Fruit fly (Drosophila melanogaster) whole organism, embryonic: ENCODE data around the gene Sox100B.
A peak's percentile ranks its signal among the peaks of the same experiment; 100 is the strongest.

ENCODE experiments used
- Atf-2 ChIP-seq: fragments of 200-800 bp; sonication (Bioruptor generic); optimal IDR thresholded peaks from 2 replicates; lab custom pipeline; 2016; ENCODE audit warnings: missing biosample characterization, missing genetic modification characterization
- CG12299 ChIP-seq: fragments of 200-800 bp; sonication (Bioruptor generic); optimal IDR thresholded peaks from 2 replicates; lab custom pipeline; 2018; ENCODE audit warnings: missing biosample characterization, mild to moderate bottlenecking, missing genetic modification characterization
- CG12744 ChIP-seq: fragments of 200-800 bp; sonication (Bioruptor generic); optimal IDR thresholded peaks from 2 replicates; lab custom pipeline; 2016; ENCODE audit warnings: missing biosample characterization, missing genetic modification characterization
- CG12769 ChIP-seq: fragments of 200-800 bp; sonication (Bioruptor generic); optimal IDR thresholded peaks from 2 replicates; lab custom pipeline; 2019; ENCODE audit warnings: missing biosample characterization, mild to moderate bottlenecking, missing genetic modification characterization, moderate library complexity
- CG12942 ChIP-seq: fragments of 200-800 bp; sonication (Bioruptor generic); optimal IDR thresholded peaks from 3 replicates; lab custom pipeline; 2016; ENCODE audit warnings: missing biosample characterization, missing genetic modification characterization
- CG13287 ChIP-seq: fragments of 200-800 bp; sonication (Bioruptor generic); IDR thresholded peaks from 2 replicates; pipeline ENCODE4 v1.3.6; 2022; ENCODE audit warnings: missing biosample characterization, missing genetic modification characterization; ENCODE audit not compliant: partially characterized antibody
- CG13296 ChIP-seq: fragments of 200-800 bp; sonication (Bioruptor generic); optimal IDR thresholded peaks from 3 replicates; lab custom pipeline; 2018; ENCODE audit warnings: missing biosample characterization, mild to moderate bottlenecking, missing genetic modification characterization
- CG15601 ChIP-seq: fragments of 200-800 bp; sonication (Bioruptor generic); optimal IDR thresholded peaks from 3 replicates; lab custom pipeline; 2019; ENCODE audit warnings: missing biosample characterization, mild to moderate bottlenecking, missing genetic modification characterization, moderate library complexity
- CG16779 ChIP-seq: fragments of 200-800 bp; sonication (Bioruptor generic); IDR thresholded peaks from 2 replicates; pipeline ENCODE4 v1.3.6; 2022; ENCODE audit warnings: missing biosample characterization, missing genetic modification characterization
- CG1792 ChIP-seq: fragments of 200-800 bp; sonication (Bioruptor generic); optimal IDR thresholded peaks from 2 replicates; lab custom pipeline; 2016; ENCODE audit warnings: missing biosample characterization, missing genetic modification characterization
- CG2129 ChIP-seq: fragments of 200-800 bp; sonication (Bioruptor generic); IDR thresholded peaks from 2 replicates; pipeline ENCODE4 v1.3.6; 2022; ENCODE audit warnings: missing biosample characterization, missing genetic modification characterization; ENCODE audit not compliant: partially characterized antibody
- CG3726 ChIP-seq: fragments of 200-800 bp; sonication (Bioruptor generic); IDR thresholded peaks from 3 replicates; pipeline ENCODE4, ENCODE4 v1.3.6; 2022; ENCODE audit warnings: missing biosample characterization, missing genetic modification characterization
- CG3847 ChIP-seq: fragments of 200-800 bp; sonication (Bioruptor generic); IDR thresholded peaks from 2 replicates; pipeline ENCODE4 v1.3.6; 2022; ENCODE audit warnings: missing biosample characterization, missing genetic modification characterization
- CG4854 ChIP-seq: fragments of 200-800 bp; sonication (Bioruptor generic); optimal IDR thresholded peaks from 2 replicates; lab custom pipeline; 2016; ENCODE audit warnings: missing biosample characterization, missing genetic modification characterization, inconsistent platforms
- CG9932 ChIP-seq: fragments of 200-800 bp; sonication (Bioruptor generic); IDR thresholded peaks from 2 replicates; pipeline ENCODE4 v1.3.6; 2022; ENCODE audit warnings: missing biosample characterization, missing genetic modification characterization
- Chrac-16 ChIP-seq: fragments of 200-800 bp; sonication (Bioruptor generic); optimal IDR thresholded peaks from 3 replicates; lab custom pipeline; 2016; ENCODE audit warnings: missing biosample characterization, missing genetic modification characterization
- Dek ChIP-seq: fragments of 200-800 bp; sonication (Bioruptor generic); optimal IDR thresholded peaks from 3 replicates; lab custom pipeline; 2019; ENCODE audit warnings: missing biosample characterization, mild to moderate bottlenecking, missing genetic modification characterization, moderate library complexity
- Dip3 ChIP-seq: fragments of 200-800 bp; sonication (Bioruptor generic); optimal IDR thresholded peaks from 3 replicates; lab custom pipeline; 2016; ENCODE audit warnings: missing biosample characterization, missing genetic modification characterization
- Fer2 ChIP-seq: fragments of 200-800 bp; sonication (Bioruptor generic); optimal IDR thresholded peaks from 2 replicates; lab custom pipeline; 2018; ENCODE audit warnings: missing biosample characterization, mild to moderate bottlenecking, missing genetic modification characterization, moderate library complexity
- Hr3 ChIP-seq: fragments of 200-800 bp; sonication (Bioruptor generic); optimal IDR thresholded peaks from 3 replicates; lab custom pipeline; 2016; ENCODE audit warnings: missing biosample characterization, missing genetic modification characterization
- Hsf ChIP-seq: fragments of 200-800 bp; sonication (Bioruptor generic); optimal IDR thresholded peaks from 3 replicates; lab custom pipeline; 2016; ENCODE audit warnings: missing biosample characterization, missing genetic modification characterization
- Oli ChIP-seq: fragments of 200-800 bp; sonication (Bioruptor generic); optimal IDR thresholded peaks from 2 replicates; lab custom pipeline; 2018; ENCODE audit warnings: missing biosample characterization, mild to moderate bottlenecking, missing genetic modification characterization, moderate library complexity
- Sox102F ChIP-seq: fragments of 200-800 bp; sonication (Bioruptor generic); optimal IDR thresholded peaks from 2 replicates; lab custom pipeline; 2018; ENCODE audit warnings: missing biosample characterization, mild to moderate bottlenecking, missing genetic modification characterization, moderate library complexity
- Xrp1 ChIP-seq: fragments of 200-800 bp; sonication (Bioruptor generic); IDR thresholded peaks from 2 replicates; pipeline ENCODE4 v1.3.6; 2022; ENCODE audit warnings: missing biosample characterization, missing genetic modification characterization
- ase ChIP-seq: fragments of 200-800 bp; sonication (Bioruptor generic); IDR thresholded peaks from 3 replicates; pipeline ENCODE4 v1.3.6; 2022; ENCODE audit warnings: missing biosample characterization, missing genetic modification characterization
- btn ChIP-seq: fragments of 200-800 bp; sonication (Bioruptor generic); optimal IDR thresholded peaks from 2 replicates; lab custom pipeline; 2016; ENCODE audit warnings: missing biosample characterization, missing genetic modification characterization
- cato ChIP-seq: fragments of 200-800 bp; sonication (Bioruptor generic); optimal IDR thresholded peaks from 2 replicates; lab custom pipeline; 2016; ENCODE audit warnings: missing biosample characterization, missing genetic modification characterization, borderline replicate concordance
- chif ChIP-seq, 2 experiments: fragments of 200-800 bp; sonication (Bioruptor generic); optimal IDR thresholded peaks; 3 replicates each; lab custom pipeline; 2016; ENCODE audit warnings: missing biosample characterization in 2 of 2, missing genetic modification characterization in 2 of 2
- danr ChIP-seq: fragments of 200-800 bp; sonication (Bioruptor generic); IDR thresholded peaks from 2 replicates; pipeline ENCODE4 v1.3.6; 2022; ENCODE audit warnings: missing biosample characterization, missing genetic modification characterization
- dm ChIP-seq: fragments of 200-800 bp; sonication (Bioruptor generic); optimal IDR thresholded peaks from 3 replicates; lab custom pipeline; 2016; ENCODE audit warnings: missing biosample characterization, missing genetic modification characterization
- ewg ChIP-seq: fragments of 200-800 bp; sonication (Bioruptor generic); optimal IDR thresholded peaks from 3 replicates; lab custom pipeline; 2017; ENCODE audit warnings: mild to moderate bottlenecking, missing biosample characterization, missing genetic modification reagents, missing genetic modification characterization
- exex ChIP-seq: fragments of 200-800 bp; sonication (Bioruptor generic); optimal IDR thresholded peaks from 4 replicates; lab custom pipeline; 2018; ENCODE audit warnings: missing biosample characterization, mild to moderate bottlenecking, missing genetic modification characterization, moderate library complexity
- fd102C ChIP-seq: fragments of 200-800 bp; sonication (Bioruptor generic); optimal IDR thresholded peaks from 2 replicates; lab custom pipeline; 2018; ENCODE audit warnings: missing biosample characterization, mild to moderate bottlenecking, missing genetic modification characterization, moderate library complexity
- gfzf ChIP-seq: fragments of 200-800 bp; sonication (Bioruptor generic); optimal IDR thresholded peaks from 2 replicates; lab custom pipeline; 2016; ENCODE audit warnings: missing biosample characterization, mild to moderate bottlenecking, missing genetic modification characterization, moderate library complexity
- inv ChIP-seq: fragments of 200-800 bp; sonication (Bioruptor generic); IDR thresholded peaks from 2 replicates; pipeline ENCODE4 v1.3.6; 2022; ENCODE audit warnings: missing biosample characterization, missing genetic modification characterization; ENCODE audit not compliant: partially characterized antibody
- knrl ChIP-seq: fragments of 200-800 bp; sonication (Bioruptor generic); IDR thresholded peaks from 3 replicates; pipeline ENCODE4 v1.3.6; 2022; ENCODE audit warnings: missing biosample characterization, missing genetic modification characterization; ENCODE audit not compliant: partially characterized antibody
- mirr ChIP-seq: fragments of 200-800 bp; sonication (Bioruptor generic); optimal IDR thresholded peaks from 3 replicates; lab custom pipeline; 2018; ENCODE audit warnings: missing biosample characterization, mild to moderate bottlenecking, missing genetic modification characterization
- nerfin-1 ChIP-seq: fragments of 200-800 bp; sonication (Bioruptor generic); optimal IDR thresholded peaks from 3 replicates; lab custom pipeline; 2019; ENCODE audit warnings: missing biosample characterization, mild to moderate bottlenecking, missing genetic modification characterization, moderate library complexity
- org-1 ChIP-seq: fragments of 200-800 bp; sonication (Bioruptor generic); optimal IDR thresholded peaks from 2 replicates; lab custom pipeline; 2017; ENCODE audit warnings: missing biosample characterization, missing genetic modification characterization
- repo ChIP-seq: fragments of 200-800 bp; sonication (Bioruptor generic); optimal IDR thresholded peaks from 2 replicates; lab custom pipeline; 2016; ENCODE audit warnings: missing biosample characterization, missing genetic modification characterization
- rib ChIP-seq: fragments of 200-800 bp; sonication (Bioruptor generic); IDR thresholded peaks from 2 replicates; pipeline ENCODE4 v1.3.6; 2022; ENCODE audit warnings: missing biosample characterization, missing genetic modification characterization
- seq ChIP-seq: fragments of 200-800 bp; sonication (Bioruptor generic); IDR thresholded peaks from 2 replicates; pipeline ENCODE4 v1.3.6; 2022; ENCODE audit warnings: missing biosample characterization, missing genetic modification characterization
- so ChIP-seq: fragments of 200-800 bp; sonication (Bioruptor generic); IDR thresholded peaks from 3 replicates; pipeline ENCODE4 v1.3.6; 2022; ENCODE audit warnings: missing biosample characterization, missing genetic modification characterization
- ssp ChIP-seq: fragments of 200-800 bp; sonication (Bioruptor generic); IDR thresholded peaks from 2 replicates; pipeline ENCODE4 v1.3.6; 2022; ENCODE audit warnings: missing biosample characterization, missing genetic modification characterization
- tll ChIP-seq, 2 experiments: fragments of 200-800 bp in 1 of 2; fragments of >200 bp in 1 of 2; sonication (Bioruptor generic) in 1 of 2; optimal IDR thresholded peaks; 2 replicates each; lab custom pipeline; 2017 to 2019; ENCODE audit warnings: missing biosample characterization in 2 of 2, missing genetic modification characterization in 2 of 2, mild to moderate bottlenecking in 1 of 2, moderate library complexity in 1 of 2
- ttk ChIP-seq: fragments of 200-800 bp; sonication (Bioruptor generic); IDR thresholded peaks from 2 replicates; pipeline ENCODE4 v2.1.2; 2022; ENCODE audit warnings: missing biosample characterization, missing genetic modification characterization
- vnd ChIP-seq: fragments of 200-800 bp; sonication (Bioruptor generic); IDR thresholded peaks from 3 replicates; pipeline ENCODE4 v1.3.6; 2022; ENCODE audit warnings: missing biosample characterization, missing genetic modification characterization; ENCODE audit not compliant: partially characterized antibody

Gene Sox100B

DNA sequence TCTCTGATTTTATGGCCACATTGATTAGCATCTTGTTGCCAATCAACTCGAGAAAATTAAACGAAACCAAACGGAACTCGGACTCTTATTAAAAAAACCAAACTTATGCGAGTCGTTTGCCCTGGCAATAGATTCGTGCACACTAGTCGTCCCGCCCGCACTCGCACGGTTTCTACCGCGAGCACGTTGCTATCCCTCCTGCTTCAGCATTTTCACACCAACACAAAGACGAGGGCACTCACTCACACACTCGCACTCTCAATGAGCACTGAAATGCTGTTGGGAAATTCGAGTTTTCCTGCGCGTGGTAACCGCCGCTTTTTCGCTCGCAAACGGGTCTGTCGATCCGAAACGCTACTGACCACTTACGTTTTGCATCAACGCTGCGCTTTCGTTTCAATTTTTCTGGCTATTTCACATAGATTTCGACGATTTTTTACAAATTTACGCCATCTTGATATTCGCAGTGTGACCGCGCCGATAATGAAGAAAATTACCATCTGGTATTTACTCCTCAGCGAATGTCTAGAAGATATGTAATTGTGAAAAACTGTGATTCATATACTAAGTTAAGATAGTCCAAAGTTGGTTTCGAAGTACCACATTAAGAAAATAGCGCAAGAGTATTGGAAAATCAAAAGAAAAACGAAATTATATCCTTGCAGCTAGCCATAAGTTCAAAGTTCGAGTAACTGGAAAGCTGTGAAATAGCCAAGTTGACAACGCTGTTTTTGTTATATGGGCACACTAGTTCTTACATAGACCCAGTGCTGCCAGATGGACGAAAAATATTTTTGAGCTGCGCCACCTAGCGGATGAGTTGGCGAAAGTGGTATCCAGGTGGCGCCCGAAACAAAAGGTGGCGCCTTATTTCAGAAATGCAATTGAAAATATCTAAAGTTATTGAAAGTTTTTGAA lies 4.1 kb upstream of the Sox100B start, which contains the start of gene dco (continued):
- TF ChIP-seq repo (GFP tag; lab: Kevin White, UChicago) (peak; percentile 67), danr (peak; percentile 10; the same call in 1 of the 2 replicates), chif (GFP tag; optimal IDR thresholded peaks at IDR 0.05; lab: Kevin White, UChicago) (peak; percentile 76 to 86), org-1 (GFP tag; lab: Kevin White, UChicago) (no peak), nerfin-1 (no peak), exex (tag; lab: Kevin White, UChicago) (no peak), CG12942 (GFP tag; lab: Kevin White, UChicago) (peak; percentile 24), knrl (GFP tag; lab: Robert Waterston, UW) (peak; percentile 22; the same call in 1 of the 3 replicates), vnd (GFP tag; lab: Robert Waterston, UW) (no peak), inv (GFP tag; lab: Robert Waterston, UW) (0 out of 2 replicates have a peak, but pooled peaks have one; percentile 25), cato (GFP tag; lab: Kevin White, UChicago) (no peak), CG13296 (GFP tag; lab: Kevin White, UChicago) (no peak), CG3726 (peak; percentile 85; the same call in 2 of the 3 replicates), so (GFP tag; lab: Robert Waterston, UW) (peak; percentile 50; the same call in 1 of the 3 replicates), Dek (tag; lab: Kevin White, UChicago) (peak; percentile 53), CG1792 (GFP tag; lab: Kevin White, UChicago) (peak; percentile 30), Hr3 (GFP tag; lab: Kevin White, UChicago) (peak; percentile 73), CG13287 (GFP tag; lab: Robert Waterston, UW) (peak; percentile 5; the same call in 1 of the 2 replicates), CG16779 (GFP tag; lab: Robert Waterston, UW) (0 out of 2 replicates have a peak, but pooled peaks have one; percentile 41), Chrac-16 (GFP tag; lab: Kevin White, UChicago) (peak; percentile 77), gfzf (peak; percentile 93), fd102C (GFP tag; lab: Kevin White, UChicago) (no peak), ttk (GFP tag; lab: Robert Waterston, UW) (peak; percentile 77; the same call in 1 of the 2 replicates), Xrp1 (GFP tag; lab: Robert Waterston, UW) (peak; percentile 61), tll (GFP tag; optimal IDR thresholded peaks at IDR 0.05; lab: Kevin White, UChicago) (peak in 1 of 2 experiments; percentile 27), Atf-2 (GFP tag; lab: Kevin White, UChicago) (peak; percentile 4), Sox102F (peak; percentile 63), Hsf (GFP tag; lab: Kevin White, UChicago) (peak; percentile 79), ewg (GFP tag; lab: Kevin White, UChicago) (peak; percentile 70), seq (GFP tag; lab: Robert Waterston, UW) (no peak), CG12299 (tag; lab: Kevin White, UChicago) (no peak), CG9932 (GFP tag; lab: Robert Waterston, UW) (peak; percentile 93), rib (peak; percentile 30; the same call in 1 of the 2 replicates), CG12744 (GFP tag; lab: Kevin White, UChicago) (peak; percentile 59), ase (GFP tag; lab: Robert Waterston, UW) (peak; percentile 72; the same call in 1 of the 3 replicates), Oli (tag; lab: Kevin White, UChicago) (peak; percentile 22), CG12769 (tag; lab: Kevin White, UChicago) (peak; percentile 7), CG2129 (GFP tag; lab: Robert Waterston, UW) (no peak), mirr (GFP tag; lab: Kevin White, UChicago) (no peak), CG4854 (GFP tag; lab: Kevin White, UChicago) (peak; percentile 67), ssp (GFP tag; lab: Robert Waterston, UW) (peak; percentile 82), btn (peak; percentile 39), dm (GFP tag; lab: Kevin White, UChicago) (peak; percentile 57), CG15601 (no peak), Dip3 (GFP tag; lab: Kevin White, UChicago) (peak; percentile 50), Fer2 (tag; lab: Kevin White, UChicago) (peak; percentile 14), CG3847 (GFP tag; lab: Robert Waterston, UW) (peak; percentile 87)
